Worm (Caenorhabditis elegans) whole organism, L4 larva: Measurements from ENCODE around the gene hst-2.

Experiments
- D1046.2 ChIP-seq: fragments of 200-800 bp; sonication (Bioruptor generic); IDR thresholded peaks from 2 replicates; pipeline ENCODE4 v1.3.6; 2022; ENCODE audit warnings: missing genetic modification characterization, missing compliant biosample characterization
- F44E2.7 ChIP-seq: fragments of 200-800 bp; sonication (Bioruptor generic); IDR thresholded peaks from 2 replicates; pipeline ENCODE4 v2.1.2; 2022; ENCODE audit warnings: missing genetic modification characterization, missing compliant biosample characterization
- R02D3.7 ChIP-seq: fragments of 150-350 bp; sonication (generic microtip); optimal IDR thresholded peaks from 3 replicates; lab custom pipeline; 2014; ENCODE audit warnings: missing biosample characterization, missing genetic modification characterization
- T20F7.1 ChIP-seq: fragments of 200-800 bp; sonication (Bioruptor generic); optimal IDR thresholded peaks from 2 replicates; lab custom pipeline; 2018; ENCODE audit warnings: mild to moderate bottlenecking, missing genetic modification characterization, missing compliant biosample characterization
- Y105C5A.15 ChIP-seq: fragments of 200-800 bp; sonication (Bioruptor generic); IDR thresholded peaks from 2 replicates; pipeline ENCODE4 v1.3.6; 2022; ENCODE audit warnings: missing genetic modification characterization, missing compliant biosample characterization
- aly-2 ChIP-seq: sonication (generic microtip); optimal IDR thresholded peaks from 2 replicates; lab custom pipeline; 2018; ENCODE audit warnings: missing biosample characterization, missing genetic modification characterization
- ama-1 ChIP-seq: fragments of 150-350 bp; optimal IDR thresholded peaks from 2 replicates; lab custom pipeline; 2014; ENCODE audit warnings: inconsistent platforms, mixed read lengths
- ceh-20 ChIP-seq: fragments of 200-800 bp; sonication (Bioruptor generic); IDR thresholded peaks from 2 replicates; pipeline ENCODE4 v1.3.6; 2022; ENCODE audit warnings: missing genetic modification reagents, missing genetic modification characterization, missing compliant biosample characterization
- ceh-32 ChIP-seq: sonication (generic microtip); optimal IDR thresholded peaks from 2 replicates; lab custom pipeline; 2016; ENCODE audit warnings: mild to moderate bottlenecking, missing genetic modification characterization, missing compliant biosample characterization; ENCODE audit not compliant: poor library complexity
- ceh-44 ChIP-seq: fragments of 200-800 bp; sonication (Bioruptor generic); IDR thresholded peaks from 2 replicates; pipeline ENCODE4 v1.3.6; 2022; ENCODE audit warnings: missing genetic modification reagents, missing genetic modification characterization, missing compliant biosample characterization
- ceh-82 ChIP-seq: sonication (generic microtip); optimal IDR thresholded peaks from 2 replicates; lab custom pipeline; 2017; ENCODE audit warnings: missing biosample characterization, missing genetic modification characterization
- ces-1 ChIP-seq: fragments of 150-350 bp; sonication (generic microtip); optimal IDR thresholded peaks from 4 replicates; lab custom pipeline; 2014; ENCODE audit warnings: missing biosample characterization, missing genetic modification reagents, missing genetic modification characterization
- cey-2 ChIP-seq: sonication (generic microtip); optimal IDR thresholded peaks from 3 replicates; lab custom pipeline; 2017; ENCODE audit warnings: missing genetic modification characterization, mild to moderate bottlenecking, missing compliant biosample characterization, antibody characterized with exemption, borderline replicate concordance; ENCODE audit not compliant: insufficient read depth
- daf-12 ChIP-seq: fragments of 150-350 bp; optimal IDR thresholded peaks from 2 replicates; lab custom pipeline; 2014; ENCODE audit warnings: missing biosample characterization, missing genetic modification reagents, missing genetic modification characterization
- daf-16 ChIP-seq, 3 experiments: sonication (generic microtip); optimal IDR thresholded peaks; 2 replicates each; lab custom pipeline; 2016 to 2017; ENCODE audit warnings: missing genetic modification characterization in 3 of 3, missing genetic modification reagents in 3 of 3, mild to moderate bottlenecking in 2 of 3, missing compliant biosample characterization in 2 of 3, missing biosample characterization in 1 of 3, moderate library complexity in 1 of 3
- dmd-6 ChIP-seq: fragments of 200-800 bp; sonication (Bioruptor generic); IDR thresholded peaks from 2 replicates; pipeline ENCODE4 v1.3.6; 2022; ENCODE audit warnings: missing genetic modification reagents, missing genetic modification characterization, missing compliant biosample characterization
- dmd-8 ChIP-seq: fragments of 200-800 bp; sonication (Bioruptor generic); IDR thresholded peaks from 2 replicates; pipeline ENCODE4 v1.3.6; 2022; ENCODE audit warnings: missing genetic modification characterization, missing compliant biosample characterization
- dve-1 ChIP-seq: sonication (generic microtip); optimal IDR thresholded peaks from 2 replicates; lab custom pipeline; 2017; ENCODE audit warnings: antibody characterized with exemption, mild to moderate bottlenecking, missing genetic modification characterization, missing compliant biosample characterization; ENCODE audit not compliant: insufficient read depth
- egl-27 ChIP-seq: sonication (generic microtip); optimal IDR thresholded peaks from 3 replicates; lab custom pipeline; 2017; ENCODE audit warnings: missing biosample characterization, missing genetic modification reagents, missing genetic modification characterization
- egl-43 ChIP-seq: fragments of 200-800 bp; sonication (Bioruptor generic); IDR thresholded peaks from 2 replicates; pipeline ENCODE4 v1.3.6; 2022; ENCODE audit warnings: missing genetic modification reagents, missing genetic modification characterization, missing compliant biosample characterization
- fkh-10 ChIP-seq: fragments of 150-350 bp; optimal IDR thresholded peaks from 2 replicates; lab custom pipeline; 2014; ENCODE audit warnings: missing biosample characterization, missing genetic modification reagents, missing genetic modification characterization
- hif-1 ChIP-seq, 2 experiments: sonication (generic microtip); optimal IDR thresholded peaks; 2 replicates each; lab custom pipeline; 2016 to 2017; ENCODE audit warnings: missing compliant biosample characterization in 2 of 2, missing genetic modification characterization in 2 of 2, missing genetic modification reagents in 2 of 2, missing genotype in 2 of 2, mild to moderate bottlenecking in 1 of 2
- hlh-30 ChIP-seq: sonication (generic microtip); optimal IDR thresholded peaks from 2 replicates; lab custom pipeline; 2017; ENCODE audit warnings: antibody characterized with exemption, mild to moderate bottlenecking, missing genetic modification characterization, missing compliant biosample characterization; ENCODE audit not compliant: insufficient read depth
- hmg-1.1 ChIP-seq: fragments of 200-800 bp; sonication (Bioruptor generic); IDR thresholded peaks from 2 replicates; pipeline ENCODE4 v1.3.6; 2022; ENCODE audit warnings: missing genetic modification reagents, missing genetic modification characterization, missing compliant biosample characterization
- jun-1 ChIP-seq: fragments of 150-350 bp; optimal IDR thresholded peaks from 2 replicates; lab custom pipeline; 2014; ENCODE audit warnings: missing biosample characterization, missing genetic modification reagents, missing genetic modification characterization
- lim-7 ChIP-seq: fragments of 200-800 bp; sonication (Bioruptor generic); IDR thresholded peaks from 2 replicates; pipeline ENCODE4 v1.3.6; 2022; ENCODE audit warnings: missing genetic modification characterization, missing compliant biosample characterization
- lin-39 ChIP-seq: fragments of 150-350 bp; optimal IDR thresholded peaks from 2 replicates; lab custom pipeline; 2014; ENCODE audit warnings: missing biosample characterization, missing genetic modification reagents, missing genetic modification characterization
- lsy-2 ChIP-seq, 2 experiments: fragments of 150-350 bp in 1 of 2; sonication (generic microtip) in 1 of 2; optimal IDR thresholded peaks; 2 replicates each; lab custom pipeline; 2014 to 2017; ENCODE audit warnings: missing biosample characterization in 2 of 2, missing genetic modification characterization in 2 of 2
- madf-5 ChIP-seq, 2 experiments: fragments of 200-800 bp; sonication (Bioruptor generic); IDR thresholded peaks; 2 replicates each; pipeline ENCODE4 v1.3.6; 2022; ENCODE audit warnings: missing compliant biosample characterization in 2 of 2, missing genetic modification characterization in 2 of 2
- mdt-29 ChIP-seq: fragments of 200-800 bp; sonication (Bioruptor generic); IDR thresholded peaks from 2 replicates; pipeline ENCODE4 v1.3.6; 2022; ENCODE audit warnings: missing genetic modification reagents, missing genetic modification characterization, missing compliant biosample characterization
- mes-2 ChIP-seq: sonication (generic microtip); optimal IDR thresholded peaks from 2 replicates; lab custom pipeline; 2016; ENCODE audit warnings: missing genotype, mild to moderate bottlenecking, missing genetic modification characterization, missing compliant biosample characterization; ENCODE audit not compliant: poor library complexity, severe bottlenecking
- nhr-102 ChIP-seq: sonication (generic microtip); optimal IDR thresholded peaks from 2 replicates; lab custom pipeline; 2016; ENCODE audit warnings: mild to moderate bottlenecking, missing genetic modification characterization, moderate library complexity, missing compliant biosample characterization
- nhr-111 ChIP-seq: fragments of 200-800 bp; sonication (Bioruptor generic); optimal IDR thresholded peaks from 2 replicates; lab custom pipeline; 2018; ENCODE audit warnings: mild to moderate bottlenecking, missing genetic modification characterization, missing compliant biosample characterization
- nhr-237 ChIP-seq: sonication (generic microtip); optimal IDR thresholded peaks from 2 replicates; lab custom pipeline; 2017; ENCODE audit warnings: missing biosample characterization, missing genetic modification characterization
- nhr-6 ChIP-seq: fragments of 150-350 bp; optimal IDR thresholded peaks from 2 replicates; lab custom pipeline; 2014; ENCODE audit warnings: missing biosample characterization, missing genetic modification characterization
- nhr-76 ChIP-seq: fragments of 150-350 bp; optimal IDR thresholded peaks from 2 replicates; lab custom pipeline; 2014; ENCODE audit warnings: missing biosample characterization, missing genetic modification characterization
- pqm-1 ChIP-seq: sonication (generic microtip); optimal IDR thresholded peaks from 2 replicates; lab custom pipeline; 2017; ENCODE audit warnings: missing biosample characterization, missing genetic modification characterization
- rbr-2 ChIP-seq: sonication (generic microtip); optimal IDR thresholded peaks from 2 replicates; lab custom pipeline; 2016; ENCODE audit warnings: missing genotype, missing genetic modification characterization, missing compliant biosample characterization
- saeg-2 ChIP-seq: fragments of 200-800 bp; sonication (Bioruptor generic); IDR thresholded peaks from 2 replicates; pipeline ENCODE4 v1.3.6; 2022; ENCODE audit warnings: missing genetic modification reagents, missing genetic modification characterization, missing compliant biosample characterization
- set-16 ChIP-seq: fragments of 200-800 bp; sonication (Bioruptor generic); IDR thresholded peaks from 2 replicates; pipeline ENCODE4 v1.3.6; 2022; ENCODE audit warnings: missing genetic modification reagents, missing genetic modification characterization, missing compliant biosample characterization
- skn-1 ChIP-seq: fragments of 150-350 bp; optimal IDR thresholded peaks from 2 replicates; lab custom pipeline; 2014; ENCODE audit warnings: missing biosample characterization, missing genetic modification characterization
- snpc-1.2 ChIP-seq: fragments of 200-800 bp; sonication (Bioruptor generic); IDR thresholded peaks from 2 replicates; pipeline ENCODE4 v1.3.6; 2022; ENCODE audit warnings: missing genetic modification reagents, missing genetic modification characterization, missing compliant biosample characterization
- unc-39 ChIP-seq: sonication (generic microtip); optimal IDR thresholded peaks from 2 replicates; lab custom pipeline; 2017; ENCODE audit warnings: missing biosample characterization, missing genetic modification characterization
- unc-62 ChIP-seq, 3 experiments: fragments of 150-350 bp in 1 of 3; sonication (generic microtip); optimal IDR thresholded peaks in 2 of 3; peaks in 1 of 3; 1 replicate in 1 of 3; 2 replicates in 2 of 3; lab custom pipeline; 2014 to 2017; ENCODE audit warnings: missing biosample characterization in 3 of 3, missing genetic modification characterization in 3 of 3, missing genetic modification reagents in 3 of 3, missing genotype in 1 of 3
- vab-7 ChIP-seq: fragments of 200-800 bp; sonication (Bioruptor generic); IDR thresholded peaks from 2 replicates; pipeline ENCODE4 v1.3.6; 2022; ENCODE audit warnings: missing genetic modification reagents, missing genetic modification characterization, missing compliant biosample characterization
- zag-1 ChIP-seq: fragments of 150-350 bp; optimal IDR thresholded peaks from 2 replicates; lab custom pipeline; 2014; ENCODE audit warnings: missing biosample characterization, missing genetic modification characterization
- zip-11 ChIP-seq: fragments of 200-800 bp; sonication (Bioruptor generic); IDR thresholded peaks from 2 replicates; pipeline ENCODE4 v1.3.6; 2022; ENCODE audit warnings: missing genetic modification characterization, missing compliant biosample characterization
- ztf-7 ChIP-seq: fragments of 150-350 bp; optimal IDR thresholded peaks from 2 replicates; lab custom pipeline; 2014; ENCODE audit warnings: missing biosample characterization, missing genetic modification characterization

The hst-2 gene

ce11 chrX:11162778-11163584 lies 44.0 kb downstream of the hst-2 start (continued):
- TF ChIP-seq cey-2 (tag; lab: Kevin White, UChicago) (no peak), mes-2 (tag; lab: Kevin White, UChicago) (no peak), madf-5 (GFP tag; IDR thresholded peaks at IDR 0.05; lab: Robert Waterston, UW) (peak; percentile 25 to 63; a peak in 1 of 4 replicates), mdt-29 (GFP tag; lab: Robert Waterston, UW) (peak; percentile 36; the same call in 1 of the 2 replicates), ceh-44 (no peak), nhr-102 (tag; lab: Kevin White, UChicago) (no peak), vab-7 (GFP tag; lab: Robert Waterston, UW) (peak; percentile 67), egl-27 (tag; lab: Kevin White, UChicago) (no peak), R02D3.7 (tag; lab: Kevin White, UChicago) (no peak), Y105C5A.15 (peak; percentile 62; the same call in 1 of the 2 replicates), hif-1 (tag; optimal IDR thresholded peaks at IDR 0.05; lab: Kevin White, UChicago) (no peak), daf-12 (tag; lab: Kevin White, UChicago) (no peak), D1046.2 (no peak), ceh-32 (tag; lab: Kevin White, UChicago) (no peak), snpc-1.2 (GFP tag; lab: Robert Waterston, UW) (no peak; the same call in none of the 2 replicates), zag-1 (tag; lab: Kevin White, UChicago) (no peak), rbr-2 (tag; lab: Kevin White, UChicago) (peak; percentile 15), jun-1 (tag; lab: Kevin White, UChicago) (no peak), nhr-6 (tag; lab: Kevin White, UChicago) (no peak), hmg-1.1 (GFP tag; lab: Robert Waterston, UW) (no peak), ceh-20 (GFP tag; lab: Robert Waterston, UW) (no peak), unc-39 (tag; lab: Kevin White, UChicago) (no peak), lsy-2 (tag; optimal IDR thresholded peaks at IDR 0.05; lab: Kevin White, UChicago) (no peak), ztf-7 (tag; lab: Kevin White, UChicago) (no peak), egl-43 (GFP tag; lab: Robert Waterston, UW) (no peak), daf-16 (GFP tag; optimal IDR thresholded peaks at IDR 0.05; lab: Kevin White, UChicago) (peak in 1 of 2 experiments; percentile 67), daf-16 (tag; optimal IDR thresholded peaks at IDR 0.05; lab: Kevin White, UChicago) (no peak), set-16 (GFP tag; lab: Robert Waterston, UW) (no peak), lim-7 (peak; percentile 84), ces-1 (GFP tag; lab: Kevin White, UChicago) (no peak), unc-62 (GFP tag; optimal IDR thresholded peaks at IDR 0.05 in 1 of 2; lab: Kevin White, UChicago) (no peak), unc-62 (tag; optimal IDR thresholded peaks at IDR 0.05; lab: Kevin White, UChicago) (no peak), dmd-8 (no peak; the same call in 1 of the 2 replicates), dmd-6 (GFP tag; lab: Robert Waterston, UW) (peak; percentile 35; the same call in 1 of the 2 replicates), hlh-30 (tag; lab: Kevin White, UChicago) (no peak), dve-1 (tag; lab: Kevin White, UChicago) (no peak), lin-39 (tag; lab: Kevin White, UChicago) (no peak), nhr-237 (tag; lab: Kevin White, UChicago) (no peak), nhr-111 (GFP tag; lab: Kevin White, UChicago) (no peak), ceh-82 (tag; lab: Kevin White, UChicago) (no peak), ama-1 (lab: Kevin White, UChicago) (no peak), F44E2.7 (GFP tag; lab: Robert Waterston, UW) (peak; percentile 70; the same call in 1 of the 2 replicates), saeg-2 (GFP tag; lab: Robert Waterston, UW) (0 out of 2 replicates have a peak, but pooled peaks have one; percentile 34), skn-1 (tag; lab: Kevin White, UChicago) (no peak), zip-11 (GFP tag; lab: Robert Waterston, UW) (no peak), fkh-10 (GFP tag; lab: Kevin White, UChicago) (no peak), pqm-1 (tag; lab: Kevin White, UChicago) (no peak), aly-2 (tag; lab: Kevin White, UChicago) (no peak), nhr-76 (tag; lab: Kevin White, UChicago) (no peak), T20F7.1 (GFP tag; lab: Kevin White, UChicago) (no peak)
